Worm (Caenorhabditis elegans) whole organism, mixed stage, embryonic: Measurements from ENCODE around the gene polg-1.

Experiments used
- M03D4.4 ChIP-seq: sonication (generic microtip); optimal IDR thresholded peaks from 2 replicates; lab custom pipeline; 2017; ENCODE audit warnings: mild to moderate bottlenecking, missing genetic modification characterization, missing compliant biosample characterization
- bed-3 ChIP-seq: fragments of 200-800 bp; sonication (Bioruptor generic); optimal IDR thresholded peaks from 3 replicates; lab custom pipeline; 2018; ENCODE audit warnings: mild to moderate bottlenecking, missing genetic modification characterization, moderate library complexity, missing compliant biosample characterization
- blmp-1 ChIP-seq: fragments of 150-350 bp; optimal IDR thresholded peaks from 2 replicates; lab custom pipeline; 2014; ENCODE audit warnings: missing biosample characterization, missing genetic modification characterization
- ceh-39 ChIP-seq: fragments of 150-350 bp; optimal IDR thresholded peaks from 2 replicates; lab custom pipeline; 2014; ENCODE audit warnings: missing biosample characterization, missing genetic modification characterization
- ceh-43 ChIP-seq: fragments of 200-800 bp; sonication (Bioruptor generic); optimal IDR thresholded peaks from 2 replicates; lab custom pipeline; 2018; ENCODE audit warnings: mild to moderate bottlenecking, missing genetic modification characterization, moderate library complexity, missing compliant biosample characterization
- ceh-83 ChIP-seq: fragments of 200-800 bp; sonication (Bioruptor generic); optimal IDR thresholded peaks from 2 replicates; lab custom pipeline; 2018; ENCODE audit warnings: mild to moderate bottlenecking, missing genetic modification characterization, missing compliant biosample characterization
- ces-1 ChIP-seq: fragments of 150-350 bp; optimal IDR thresholded peaks from 2 replicates; lab custom pipeline; 2014; ENCODE audit warnings: missing biosample characterization, missing genetic modification reagents, missing genetic modification characterization
- cnd-1 ChIP-seq: fragments of 200-800 bp; sonication (Bioruptor generic); optimal IDR thresholded peaks from 2 replicates; lab custom pipeline; 2018; ENCODE audit warnings: mild to moderate bottlenecking, missing genetic modification characterization, missing compliant biosample characterization
- drap-1 ChIP-seq: fragments of 200-800 bp; sonication (Bioruptor generic); optimal IDR thresholded peaks from 3 replicates; lab custom pipeline; 2018; ENCODE audit warnings: mild to moderate bottlenecking, missing genetic modification characterization, missing compliant biosample characterization
- elt-1 ChIP-seq: sonication (generic microtip); optimal IDR thresholded peaks from 2 replicates; lab custom pipeline; 2017; ENCODE audit warnings: missing genetic modification characterization, mild to moderate bottlenecking, missing compliant biosample characterization, antibody characterized with exemption, moderate library complexity, borderline replicate concordance; ENCODE audit not compliant: insufficient read depth
- elt-3 ChIP-seq: fragments of 150-350 bp; optimal IDR thresholded peaks from 2 replicates; lab custom pipeline; 2014; ENCODE audit warnings: missing biosample characterization, missing genetic modification characterization
- flh-1 ChIP-seq: fragments of 200-800 bp; sonication (Bioruptor generic); optimal IDR thresholded peaks from 2 replicates; lab custom pipeline; 2018; ENCODE audit warnings: mild to moderate bottlenecking, missing genetic modification characterization, moderate library complexity, missing compliant biosample characterization
- ham-2 ChIP-seq: fragments of 200-800 bp; sonication (Bioruptor generic); optimal IDR thresholded peaks from 2 replicates; lab custom pipeline; 2018; ENCODE audit warnings: mild to moderate bottlenecking, missing genetic modification characterization, missing compliant biosample characterization
- hlh-1 ChIP-seq: fragments of 150-350 bp; optimal IDR thresholded peaks from 2 replicates; lab custom pipeline; 2014; ENCODE audit warnings: missing biosample characterization, missing genetic modification reagents, missing genetic modification characterization
- lin-13 ChIP-seq: fragments of 150-350 bp; optimal IDR thresholded peaks from 2 replicates; lab custom pipeline; 2014; ENCODE audit warnings: missing biosample characterization, missing genetic modification characterization
- lsy-2 ChIP-seq: fragments of 150-350 bp; optimal IDR thresholded peaks from 2 replicates; lab custom pipeline; 2014; ENCODE audit warnings: missing biosample characterization, missing genetic modification characterization
- mab-5 ChIP-seq: fragments of 150-350 bp; optimal IDR thresholded peaks from 2 replicates; lab custom pipeline; 2014; ENCODE audit warnings: missing biosample characterization, missing genetic modification characterization
- mep-1 ChIP-seq: fragments of 150-350 bp; optimal IDR thresholded peaks from 2 replicates; lab custom pipeline; 2017; ENCODE audit warnings: missing biosample characterization, missing genetic modification reagents, missing genetic modification characterization, inconsistent platforms
- mls-2 ChIP-seq: sonication (generic microtip); optimal IDR thresholded peaks from 2 replicates; lab custom pipeline; 2016; ENCODE audit warnings: mild to moderate bottlenecking, missing genetic modification characterization, moderate library complexity, missing compliant biosample characterization
- nhr-12 ChIP-seq: fragments of 150-350 bp; optimal IDR thresholded peaks from 2 replicates; lab custom pipeline; 2014; ENCODE audit warnings: missing biosample characterization, missing genetic modification characterization
- nhr-28 ChIP-seq: fragments of 150-350 bp; optimal IDR thresholded peaks from 2 replicates; lab custom pipeline; 2014; ENCODE audit warnings: missing biosample characterization, missing genetic modification characterization
- nhr-76 ChIP-seq: sonication (generic microtip); optimal IDR thresholded peaks from 2 replicates; lab custom pipeline; 2017; ENCODE audit warnings: missing biosample characterization, missing genetic modification characterization
- pha-4 ChIP-seq: fragments of 150-350 bp; optimal IDR thresholded peaks from 2 replicates; lab custom pipeline; 2018; ENCODE audit warnings: missing biosample characterization, missing genetic modification reagents, missing genetic modification characterization
- sem-2 ChIP-seq: fragments of 200-800 bp; sonication (Bioruptor generic); optimal IDR thresholded peaks from 2 replicates; lab custom pipeline; 2018; ENCODE audit warnings: mild to moderate bottlenecking, missing genetic modification characterization, missing compliant biosample characterization
- snpc-4 ChIP-seq: fragments of 150-350 bp; optimal IDR thresholded peaks from 2 replicates; lab custom pipeline; 2014; ENCODE audit warnings: missing biosample characterization, missing genetic modification characterization
- sptf-1 ChIP-seq: sonication (generic microtip); optimal IDR thresholded peaks from 2 replicates; lab custom pipeline; 2017; ENCODE audit warnings: mild to moderate bottlenecking, missing genetic modification characterization, moderate library complexity, missing compliant biosample characterization
- tbx-8 ChIP-seq: fragments of 200-800 bp; sonication (Bioruptor generic); optimal IDR thresholded peaks from 2 replicates; lab custom pipeline; 2018; ENCODE audit warnings: mild to moderate bottlenecking, missing genetic modification characterization, moderate library complexity, missing compliant biosample characterization
- unc-120 ChIP-seq: sonication (generic microtip); optimal IDR thresholded peaks from 2 replicates; lab custom pipeline; 2017; ENCODE audit warnings: missing genetic modification characterization, missing compliant biosample characterization; ENCODE audit not compliant: poor library complexity, severe bottlenecking
- unc-39 ChIP-seq: fragments of 150-350 bp; optimal IDR thresholded peaks from 2 replicates; lab custom pipeline; 2014; ENCODE audit warnings: missing biosample characterization, missing genetic modification characterization
- unc-62 ChIP-seq: fragments of 150-350 bp; optimal IDR thresholded peaks from 2 replicates; lab custom pipeline; 2014; ENCODE audit warnings: missing biosample characterization, missing genetic modification reagents, missing genetic modification characterization
- zip-8 ChIP-seq: fragments of 150-350 bp; optimal IDR thresholded peaks from 2 replicates; lab custom pipeline; 2014; ENCODE audit warnings: missing biosample characterization, missing genetic modification characterization
- ztf-11 ChIP-seq: fragments of 150-350 bp; optimal IDR thresholded peaks from 2 replicates; lab custom pipeline; 2014; ENCODE audit warnings: missing biosample characterization, missing genetic modification characterization

The polg-1 gene

ce11 chrII:12202921-12203320 is 3.2 kb upstream of the polg-1 start, which contains the start of gene aqp-12:
Gene aqp-12, plus strand, starts transcription at chrII:12203221.
- TF ChIP-seq drap-1 (GFP tag; lab: Kevin White, UChicago) (no peak), elt-1 (tag; lab: Kevin White, UChicago) (no peak), bed-3 (GFP tag; lab: Kevin White, UChicago) (no peak), pha-4 (tag; lab: Kevin White, UChicago) (no peak), mls-2 (tag; lab: Kevin White, UChicago) (no peak), mep-1 (tag; lab: Kevin White, UChicago) (no peak), zip-8 (tag; lab: Kevin White, UChicago) (no peak), mab-5 (tag; lab: Kevin White, UChicago) (no peak), ces-1 (GFP tag; lab: Kevin White, UChicago) (no peak), unc-62 (no peak), blmp-1 (no peak), ceh-83 (GFP tag; lab: Kevin White, UChicago) (no peak), hlh-1 (no peak), unc-120 (tag; lab: Kevin White, UChicago) (no peak), sptf-1 (no peak), ceh-43 (no peak), nhr-76 (no peak), tbx-8 (GFP tag; lab: Kevin White, UChicago) (no peak)

- no peak for TF ChIP-seq ztf-11 (tag; lab: Kevin White, UChicago)
- no peak for TF ChIP-seq unc-120 (tag; lab: Kevin White, UChicago)
- TF ChIP-seq sem-2 (GFP tag; lab: Kevin White, UChicago) = no peak
- TF ChIP-seq sptf-1 = no peak
- TF ChIP-seq tbx-8 (GFP tag; lab: Kevin White, UChicago) = no peak
- no peak for TF ChIP-seq nhr-12 (tag; lab: Kevin White, UChicago)
- TF ChIP-seq pha-4 (tag; lab: Kevin White, UChicago) = no peak
- no peak for TF ChIP-seq bed-3 (GFP tag; lab: Kevin White, UChicago)
- no peak for TF ChIP-seq lsy-2 (tag; lab: Kevin White, UChicago)
- TF ChIP-seq blmp-1 = no peak
These were observed 2.5 kb upstream of the polg-1 start, which contains the start of gene trpp-5 for ce11 chrII:12202281-12202680. Gene trpp-5, minus strand, starts transcription at chrII:12202381.

DNA sequence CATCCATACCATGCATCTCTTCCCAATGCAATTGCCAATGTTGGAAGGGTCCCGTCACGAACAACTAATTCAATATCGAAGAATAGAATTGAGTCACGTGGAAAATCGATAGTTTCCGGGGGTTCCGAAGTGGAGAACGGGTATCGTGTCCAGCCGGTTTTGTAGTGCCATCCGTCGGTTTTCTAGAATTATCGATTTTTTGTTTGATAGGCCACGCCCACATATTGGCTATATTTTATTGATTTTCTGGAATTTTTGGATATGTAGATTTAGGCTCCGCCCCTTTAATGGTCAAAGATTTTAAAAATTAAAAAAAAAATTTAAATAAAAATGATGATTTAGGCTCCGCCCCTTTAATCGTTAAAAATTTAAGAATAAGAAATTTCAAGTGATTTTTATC is 553 bp downstream of the polg-1 start:
- TF ChIP-seq sptf-1 (no peak), ham-2 (GFP tag; lab: Kevin White, UChicago) (no peak), flh-1 (no peak), unc-120 (tag; lab: Kevin White, UChicago) (no peak), lsy-2 (tag; lab: Kevin White, UChicago) (no peak), blmp-1 (no peak), sem-2 (GFP tag; lab: Kevin White, UChicago) (no peak), elt-3 (tag; lab: Kevin White, UChicago) (no peak), elt-1 (tag; lab: Kevin White, UChicago) (no peak), tbx-8 (GFP tag; lab: Kevin White, UChicago) (no peak), nhr-12 (tag; lab: Kevin White, UChicago) (no peak), snpc-4 (tag; lab: Kevin White, UChicago) (no peak), unc-39 (tag; lab: Kevin White, UChicago) (no peak)

DNA sequence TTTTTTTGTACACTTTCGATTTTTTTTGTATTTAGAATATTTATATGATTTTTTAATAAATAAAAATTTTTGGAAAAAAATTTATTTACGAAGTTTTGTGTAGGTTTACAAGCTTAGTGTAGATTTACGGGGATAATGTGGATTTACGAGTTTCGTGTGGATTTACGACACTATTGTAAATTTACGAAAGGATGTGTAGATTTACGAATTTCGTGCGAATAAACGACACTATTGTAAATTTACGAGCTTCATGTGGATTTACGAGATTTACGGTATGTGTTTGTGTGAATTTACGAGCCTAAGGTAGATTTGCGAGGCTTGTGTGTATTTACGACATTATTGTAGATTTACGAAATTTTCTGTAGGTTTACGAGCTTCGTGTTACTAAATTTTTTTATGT is 10.6 kb downstream of the polg-1 start:
- TF ChIP-seq blmp-1 (no peak), ham-2 (GFP tag; lab: Kevin White, UChicago) (no peak), mab-5 (tag; lab: Kevin White, UChicago) (no peak), lin-13 (no peak), mep-1 (tag; lab: Kevin White, UChicago) (no peak), elt-3 (tag; lab: Kevin White, UChicago) (no peak), pha-4 (tag; lab: Kevin White, UChicago) (no peak), ztf-11 (tag; lab: Kevin White, UChicago) (no peak), nhr-12 (tag; lab: Kevin White, UChicago) (no peak), unc-62 (no peak), ces-1 (GFP tag; lab: Kevin White, UChicago) (no peak)

DNA sequence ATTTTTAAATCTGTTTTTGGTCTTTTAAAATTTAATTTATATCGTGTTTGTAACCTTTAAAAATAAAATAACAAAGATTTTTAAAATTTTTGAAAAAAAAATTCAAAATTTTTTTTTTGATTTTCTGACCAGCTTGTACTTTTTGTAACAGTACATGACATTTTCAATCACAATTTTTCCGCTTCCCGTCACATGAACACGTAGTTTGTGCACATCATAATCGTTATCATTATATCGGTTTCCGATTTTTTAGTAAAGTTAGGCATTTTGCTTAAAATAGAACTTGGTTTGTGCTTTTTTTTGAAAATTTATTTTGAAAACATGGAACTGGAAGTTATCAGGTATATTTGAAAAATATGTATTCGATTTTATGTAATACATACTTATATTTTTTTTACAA is 13.0 kb downstream of the polg-1 start:
- TF ChIP-seq ceh-43 = no peak
- TF ChIP-seq sem-2 (GFP tag; lab: Kevin White, UChicago) = no peak
- no peak for TF ChIP-seq cnd-1 (tag; lab: Kevin White, UChicago)
- TF ChIP-seq hlh-1 = no peak
- TF ChIP-seq tbx-8 (GFP tag; lab: Kevin White, UChicago) = no peak
- no peak for TF ChIP-seq nhr-28
- TF ChIP-seq mls-2 (tag; lab: Kevin White, UChicago) = no peak
- no peak for TF ChIP-seq M03D4.4 (tag; lab: Kevin White, UChicago)
- no peak for TF ChIP-seq flh-1
- no peak for TF ChIP-seq ceh-39 (tag; lab: Kevin White, UChicago)
- TF ChIP-seq, all 35 proteins: peak for 0
